Fruit fly (Drosophila melanogaster) whole organism, embryonic: ENCODE measurements around the gene CG6330.

Experiments used
- Atf6 ChIP-seq: fragments of 200-800 bp; sonication (Bioruptor generic); IDR thresholded peaks from 2 replicates; pipeline ENCODE4 v1.3.6; 2022; ENCODE audit warnings: missing biosample characterization, missing genetic modification characterization
- Bgb ChIP-seq: fragments of 200-800 bp; sonication (Bioruptor generic); IDR thresholded peaks from 2 replicates; pipeline ENCODE4 v1.3.6; 2022; ENCODE audit warnings: missing biosample characterization, missing genetic modification characterization; ENCODE audit not compliant: partially characterized antibody
- Bteb2 ChIP-seq: fragments of 200-800 bp; sonication (Bioruptor generic); optimal IDR thresholded peaks from 2 replicates; lab custom pipeline; 2016; ENCODE audit warnings: missing biosample characterization, missing genetic modification characterization
- CG10267 ChIP-seq: fragments of 200-800 bp; sonication (Bioruptor generic); optimal IDR thresholded peaks from 2 replicates; lab custom pipeline; 2018; ENCODE audit warnings: missing biosample characterization, mild to moderate bottlenecking, missing genetic modification characterization, moderate library complexity
- CG12659 ChIP-seq: fragments of 200-800 bp; sonication (Bioruptor generic); optimal IDR thresholded peaks from 3 replicates; lab custom pipeline; 2017; ENCODE audit warnings: mild to moderate bottlenecking, missing biosample characterization, missing genetic modification reagents, missing genetic modification characterization
- CG12744 ChIP-seq: fragments of 200-800 bp; sonication (Bioruptor generic); optimal IDR thresholded peaks from 2 replicates; lab custom pipeline; 2016; ENCODE audit warnings: missing biosample characterization, missing genetic modification characterization
- CG14441 ChIP-seq: fragments of 200-800 bp; sonication (Bioruptor generic); IDR thresholded peaks from 2 replicates; pipeline ENCODE4 v1.3.6; 2022; ENCODE audit warnings: missing biosample characterization, missing genetic modification characterization
- CG15073 ChIP-seq: fragments of 200-800 bp; sonication (Bioruptor generic); optimal IDR thresholded peaks from 2 replicates; lab custom pipeline; 2016; ENCODE audit warnings: missing biosample characterization, missing genetic modification characterization
- CG15269 ChIP-seq: fragments of 200-800 bp; sonication (Bioruptor generic); optimal IDR thresholded peaks from 2 replicates; lab custom pipeline; 2018; ENCODE audit warnings: missing biosample characterization, mild to moderate bottlenecking, missing genetic modification characterization, moderate library complexity
- CG15601 ChIP-seq: fragments of 200-800 bp; sonication (Bioruptor generic); optimal IDR thresholded peaks from 3 replicates; lab custom pipeline; 2019; ENCODE audit warnings: missing biosample characterization, mild to moderate bottlenecking, missing genetic modification characterization, moderate library complexity
- CG1602 ChIP-seq: fragments of 200-800 bp; sonication (Bioruptor generic); optimal IDR thresholded peaks from 3 replicates; lab custom pipeline; 2016; ENCODE audit warnings: missing biosample characterization, missing genetic modification characterization
- CG17328 ChIP-seq: fragments of 200-800 bp; sonication (Bioruptor generic); IDR thresholded peaks from 2 replicates; pipeline ENCODE4 v1.3.6; 2022; ENCODE audit warnings: missing biosample characterization, missing genetic modification characterization
- CG18599 ChIP-seq: fragments of 200-800 bp; sonication (Bioruptor generic); optimal IDR thresholded peaks from 3 replicates; lab custom pipeline; 2017; ENCODE audit warnings: missing biosample characterization, missing genetic modification characterization, mild to moderate bottlenecking, moderate library complexity, missing genetic modification reagents
- CG18619 ChIP-seq: fragments of 200-800 bp; sonication (Bioruptor generic); optimal IDR thresholded peaks from 3 replicates; lab custom pipeline; 2017; ENCODE audit warnings: missing biosample characterization, mild to moderate bottlenecking, missing genetic modification characterization
- CG2889 ChIP-seq: fragments of 200-800 bp; sonication (Bioruptor generic); IDR thresholded peaks from 3 replicates; pipeline ENCODE4 v1.3.6; 2022; ENCODE audit warnings: missing biosample characterization, missing genetic modification characterization
- CG32772 ChIP-seq: fragments of 200-800 bp; sonication (Bioruptor generic); IDR thresholded peaks from 2 replicates; pipeline ENCODE4 v1.3.6; 2022; ENCODE audit warnings: missing biosample characterization, missing genetic modification characterization
- CG4282 ChIP-seq: fragments of 200-800 bp; sonication (Bioruptor generic); optimal IDR thresholded peaks from 2 replicates; lab custom pipeline; 2016; ENCODE audit warnings: missing biosample characterization, missing genetic modification characterization
- CG4730 ChIP-seq: fragments of 200-800 bp; sonication (Bioruptor generic); IDR thresholded peaks from 2 replicates; pipeline ENCODE4 v1.3.6; 2022; ENCODE audit warnings: missing biosample characterization, missing genetic modification characterization
- CG6765 ChIP-seq: fragments of 200-800 bp; sonication (Bioruptor generic); optimal IDR thresholded peaks from 3 replicates; lab custom pipeline; 2017; ENCODE audit warnings: missing biosample characterization, mild to moderate bottlenecking, missing genetic modification characterization
- CG7786 ChIP-seq: fragments of 200-800 bp; sonication (Bioruptor generic); optimal IDR thresholded peaks from 2 replicates; lab custom pipeline; 2016; ENCODE audit warnings: missing biosample characterization, missing genetic modification characterization
- CG8478 ChIP-seq: fragments of >200 bp; optimal IDR thresholded peaks from 2 replicates; lab custom pipeline; 2018
- CG8765 ChIP-seq: fragments of 200-800 bp; sonication (Bioruptor generic); IDR thresholded peaks from 2 replicates; pipeline ENCODE4 v1.3.6; 2022; ENCODE audit warnings: missing biosample characterization, missing genetic modification characterization
- CG9932 ChIP-seq: fragments of 200-800 bp; sonication (Bioruptor generic); IDR thresholded peaks from 2 replicates; pipeline ENCODE4 v1.3.6; 2022; ENCODE audit warnings: missing biosample characterization, missing genetic modification characterization
- CHES-1-like ChIP-seq: fragments of 200-800 bp; sonication (Bioruptor generic); optimal IDR thresholded peaks from 2 replicates; lab custom pipeline; 2016; ENCODE audit warnings: missing biosample characterization, missing genetic modification characterization
- Dek ChIP-seq: fragments of 200-800 bp; sonication (Bioruptor generic); optimal IDR thresholded peaks from 3 replicates; lab custom pipeline; 2019; ENCODE audit warnings: missing biosample characterization, mild to moderate bottlenecking, missing genetic modification characterization, moderate library complexity
- Dref ChIP-seq: fragments of 200-800 bp; sonication (Bioruptor generic); IDR thresholded peaks from 2 replicates; pipeline ENCODE4 v1.3.6; 2022; ENCODE audit warnings: missing biosample characterization, missing genetic modification characterization
- E2f2 ChIP-seq: fragments of 200-800 bp; sonication (Bioruptor generic); IDR thresholded peaks from 2 replicates; pipeline ENCODE4 v1.3.6; 2022; ENCODE audit warnings: missing biosample characterization, missing genetic modification characterization
- Oli ChIP-seq: fragments of 200-800 bp; sonication (Bioruptor generic); optimal IDR thresholded peaks from 2 replicates; lab custom pipeline; 2018; ENCODE audit warnings: missing biosample characterization, mild to moderate bottlenecking, missing genetic modification characterization, moderate library complexity
- Optix ChIP-seq: fragments of 200-800 bp; sonication (Bioruptor generic); IDR thresholded peaks from 3 replicates; pipeline ENCODE4 v1.3.6; 2022; ENCODE audit warnings: missing biosample characterization, missing genetic modification characterization
- Spps ChIP-seq: fragments of 200-800 bp; sonication (Bioruptor generic); optimal IDR thresholded peaks from 2 replicates; lab custom pipeline; 2018; ENCODE audit warnings: missing biosample characterization, mild to moderate bottlenecking, missing genetic modification characterization
- abd-A ChIP-seq: fragments of 200-800 bp; sonication (Bioruptor generic); optimal IDR thresholded peaks from 3 replicates; lab custom pipeline; 2019; ENCODE audit warnings: missing biosample characterization, mild to moderate bottlenecking, missing genetic modification characterization, moderate library complexity
- amos ChIP-seq: fragments of 200-800 bp; sonication (Bioruptor generic); IDR thresholded peaks from 2 replicates; pipeline ENCODE4 v1.3.6; 2022; ENCODE audit warnings: missing biosample characterization, missing genetic modification characterization; ENCODE audit not compliant: partially characterized antibody
- ash1 ChIP-seq: fragments of 200-800 bp; sonication (Bioruptor generic); optimal IDR thresholded peaks from 2 replicates; lab custom pipeline; 2018; ENCODE audit warnings: missing biosample characterization, mild to moderate bottlenecking, missing genetic modification characterization
- az2 ChIP-seq: fragments of 200-800 bp; sonication (Bioruptor generic); optimal IDR thresholded peaks from 3 replicates; lab custom pipeline; 2016; ENCODE audit warnings: missing biosample characterization, missing genetic modification characterization
- bab2 ChIP-seq: fragments of 200-800 bp; sonication (Bioruptor generic); optimal IDR thresholded peaks from 2 replicates; lab custom pipeline; 2016; ENCODE audit warnings: missing biosample characterization, missing genetic modification characterization
- caup ChIP-seq: fragments of 200-800 bp; sonication (Bioruptor generic); optimal IDR thresholded peaks from 3 replicates; lab custom pipeline; 2017; ENCODE audit warnings: missing biosample characterization, mild to moderate bottlenecking, missing genetic modification characterization, moderate library complexity; ENCODE audit not compliant: severe bottlenecking
- dimm ChIP-seq: fragments of 200-800 bp; sonication (Bioruptor generic); IDR thresholded peaks from 2 replicates; pipeline ENCODE4 v1.3.6; 2022; ENCODE audit warnings: missing biosample characterization, missing genetic modification characterization
- gce ChIP-seq: fragments of 200-800 bp; sonication (Bioruptor generic); IDR thresholded peaks from 3 replicates; pipeline ENCODE4 v1.3.6; 2022; ENCODE audit warnings: missing biosample characterization, missing genetic modification characterization
- gcm ChIP-seq: fragments of 200-800 bp; sonication (Bioruptor generic); optimal IDR thresholded peaks from 2 replicates; lab custom pipeline; 2019; ENCODE audit warnings: missing biosample characterization, mild to moderate bottlenecking, missing genetic modification characterization, moderate library complexity
- inv ChIP-seq: fragments of 200-800 bp; sonication (Bioruptor generic); IDR thresholded peaks from 2 replicates; pipeline ENCODE4 v1.3.6; 2022; ENCODE audit warnings: missing biosample characterization, missing genetic modification characterization; ENCODE audit not compliant: partially characterized antibody
- jing ChIP-seq: fragments of 200-800 bp; sonication (Bioruptor generic); optimal IDR thresholded peaks from 2 replicates; lab custom pipeline; 2018; ENCODE audit warnings: missing biosample characterization, mild to moderate bottlenecking, missing genetic modification characterization
- jumu ChIP-seq: fragments of 200-800 bp; sonication (Bioruptor generic); optimal IDR thresholded peaks from 3 replicates; lab custom pipeline; 2016; ENCODE audit warnings: missing biosample characterization, missing genetic modification characterization
- kah ChIP-seq: fragments of 200-800 bp; sonication (Bioruptor generic); optimal IDR thresholded peaks from 2 replicates; lab custom pipeline; 2018; ENCODE audit warnings: missing biosample characterization, mild to moderate bottlenecking, missing genetic modification characterization
- kni ChIP-seq: fragments of 200-800 bp; sonication (Bioruptor generic); optimal IDR thresholded peaks from 3 replicates; lab custom pipeline; 2017; ENCODE audit warnings: mild to moderate bottlenecking, missing biosample characterization, missing genetic modification reagents, missing genetic modification characterization
- nerfin-2 ChIP-seq: fragments of 200-800 bp; sonication (Bioruptor generic); IDR thresholded peaks from 2 replicates; pipeline ENCODE4 v1.3.6; 2022; ENCODE audit warnings: missing biosample characterization, missing genetic modification characterization; ENCODE audit not compliant: partially characterized antibody
- psq ChIP-seq: fragments of 200-800 bp; sonication (Bioruptor generic); optimal IDR thresholded peaks from 2 replicates; lab custom pipeline; 2017; ENCODE audit warnings: missing biosample characterization, missing genetic modification characterization
- sens-2 ChIP-seq: fragments of 200-800 bp; sonication (Bioruptor generic); IDR thresholded peaks from 2 replicates; pipeline ENCODE4 v1.3.6; 2022; ENCODE audit warnings: missing biosample characterization, missing genetic modification characterization
- sima ChIP-seq: fragments of 200-800 bp; sonication (Bioruptor generic); optimal IDR thresholded peaks from 2 replicates; lab custom pipeline; 2016; ENCODE audit warnings: missing biosample characterization, missing genetic modification characterization
- tap ChIP-seq: fragments of 200-800 bp; optimal IDR thresholded peaks from 3 replicates; lab custom pipeline; 2019; ENCODE audit warnings: missing biosample characterization, mild to moderate bottlenecking, missing genetic modification characterization, moderate library complexity
- trem ChIP-seq: fragments of 200-800 bp; optimal IDR thresholded peaks from 3 replicates; lab custom pipeline; 2019; ENCODE audit warnings: missing biosample characterization, mild to moderate bottlenecking, missing genetic modification characterization, moderate library complexity
- tup ChIP-seq: fragments of 200-800 bp; sonication (Bioruptor generic); optimal IDR thresholded peaks from 2 replicates; lab custom pipeline; 2016; ENCODE audit warnings: missing biosample characterization, mild to moderate bottlenecking, missing genetic modification characterization, moderate library complexity
- zen ChIP-seq: fragments of 200-800 bp; sonication (Bioruptor generic); optimal IDR thresholded peaks from 3 replicates; lab custom pipeline; 2018; ENCODE audit warnings: missing biosample characterization, mild to moderate bottlenecking, missing genetic modification characterization, moderate library complexity

The CG6330 gene

dm6 chr3R:26928424-26928823, 29.9 kb downstream of the CG6330 start (continued):
- no peak for TF ChIP-seq Spps (tag; lab: Kevin White, UChicago)
- TF ChIP-seq CG7786 (GFP tag; lab: Kevin White, UChicago): no peak
- TF ChIP-seq inv (GFP tag; lab: Robert Waterston, UW): no peak
- no peak for TF ChIP-seq dimm (GFP tag; lab: Robert Waterston, UW)
- no peak for TF ChIP-seq jumu (GFP tag; lab: Kevin White, UChicago)
- no peak for TF ChIP-seq kni
- TF ChIP-seq CG10267 (tag; lab: Kevin White, UChicago): peak; percentile 44
- TF ChIP-seq CG1602: peak; percentile 15
- peak; percentile 43 for TF ChIP-seq CG14441 (GFP tag; lab: Robert Waterston, UW)
- no peak for TF ChIP-seq CG4282
- peak; percentile 73 for TF ChIP-seq tap (tag; lab: Kevin White, UChicago)
- peak; percentile 57 for TF ChIP-seq jing (GFP tag; lab: Kevin White, UChicago)
- TF ChIP-seq Dref (GFP tag; lab: Robert Waterston, UW): no peak
- peak; percentile 2 for TF ChIP-seq CG18599 (GFP tag; lab: Kevin White, UChicago)
- no peak for TF ChIP-seq CG12744 (GFP tag; lab: Kevin White, UChicago)
- no peak for TF ChIP-seq gce (GFP tag; lab: Robert Waterston, UW)
- no peak for TF ChIP-seq sima
- TF ChIP-seq E2f2 (GFP tag; lab: Robert Waterston, UW): peak; percentile 50; the same call in 1 of the 2 replicates
- no peak for TF ChIP-seq sens-2 (GFP tag; lab: Robert Waterston, UW)
- TF ChIP-seq CG15269 (tag; lab: Kevin White, UChicago): peak; percentile 87
- no peak for TF ChIP-seq amos (GFP tag; lab: Robert Waterston, UW)
- TF ChIP-seq az2 (GFP tag; lab: Kevin White, UChicago): peak; percentile 59
- peak; percentile 30; the same call in 1 of the 2 replicates for TF ChIP-seq CG4730 (GFP tag; lab: Robert Waterston, UW)
- no peak for TF ChIP-seq Bteb2
- no peak for TF ChIP-seq trem (tag; lab: Kevin White, UChicago)
- peak; percentile 34 for TF ChIP-seq CG15601
- no peak for TF ChIP-seq bab2 (GFP tag; lab: Kevin White, UChicago)
- TF ChIP-seq nerfin-2 (GFP tag; lab: Robert Waterston, UW): no peak
- TF ChIP-seq CG12659: peak; percentile 48
- TF ChIP-seq Oli (tag; lab: Kevin White, UChicago): peak; percentile 80
- no peak for TF ChIP-seq ash1 (GFP tag; lab: Kevin White, UChicago)
- TF ChIP-seq gcm (GFP tag; lab: Kevin White, UChicago): peak; percentile 54
- TF ChIP-seq psq: no peak
- peak; percentile 28 for TF ChIP-seq Dek
- TF ChIP-seq kah: peak; percentile 34
- TF ChIP-seq CG18619: peak; percentile 17
- peak; percentile 43; the same call in 1 of the 2 replicates for TF ChIP-seq Atf6 (GFP tag; lab: Robert Waterston, UW)
- no peak for TF ChIP-seq Bgb (GFP tag; lab: Robert Waterston, UW)
- no peak for TF ChIP-seq CG32772 (GFP tag; lab: Robert Waterston, UW)
- no peak for TF ChIP-seq Optix (GFP tag; lab: Robert Waterston, UW)
- peak; percentile 19 for TF ChIP-seq caup (GFP tag; lab: Kevin White, UChicago)
- TF ChIP-seq CG15073 (GFP tag; lab: Kevin White, UChicago): no peak
- no peak for TF ChIP-seq CG2889 (GFP tag; lab: Robert Waterston, UW)
- TF ChIP-seq CG9932 (GFP tag; lab: Robert Waterston, UW): no peak
- TF ChIP-seq tup: no peak
- TF ChIP-seq CG17328 (GFP tag; lab: Robert Waterston, UW): peak; percentile 79
- TF ChIP-seq CG8765 (GFP tag; lab: Robert Waterston, UW): no peak
- TF ChIP-seq abd-A (tag; lab: Kevin White, UChicago): no peak
- TF ChIP-seq zen: no peak
- no peak for TF ChIP-seq CG8478 (lab: Kevin White, UChicago)
- no peak for TF ChIP-seq CHES-1-like (GFP tag; lab: Kevin White, UChicago)
- TF ChIP-seq CG6765: no peak
